Fruit fly (Drosophila melanogaster): ENCODE results near the gene CG13919.

CG13919 gene

dm6 chr3L:1644920-1645567, at the start of gene CG13919, which contains the start of gene alphaCOP (continued):
- TF ChIP-seq HLH4C (GFP tag; IDR thresholded peaks at IDR 0.05; ENCODE audit: partially characterized antibody) (no peak), CG4707 (GFP tag; optimal IDR thresholded peaks at IDR 0.05) (peak; percentile 92), Doc2 (GFP tag; IDR thresholded peaks at IDR 0.05) (peak; percentile 77), row (GFP tag; IDR thresholded peaks at IDR 0.05) (peak; percentile 99), hb (GFP tag; IDR thresholded peaks at IDR 0.05; ENCODE audit: partially characterized antibody) (no peak), CG9876 (GFP tag; optimal IDR thresholded peaks at IDR 0.05) (peak; percentile 59), CG16813 (GFP tag; IDR thresholded peaks at IDR 0.05; ENCODE audit: partially characterized antibody) (0 out of 3 replicates have a peak, but pooled peaks have one; percentile 9), CG12236 (GFP tag; optimal IDR thresholded peaks at IDR 0.05) (peak; percentile 85), Bgb (GFP tag; IDR thresholded peaks at IDR 0.05; ENCODE audit: partially characterized antibody) (no peak), CG10462 (GFP tag; optimal IDR thresholded peaks at IDR 0.05) (peak; percentile 97), trem (tag; optimal IDR thresholded peaks at IDR 0.05) (peak; percentile 92), Adf1 (GFP tag; IDR thresholded peaks at IDR 0.05) (peak; percentile 85), Jarid2 (GFP tag; optimal IDR thresholded peaks at IDR 0.05) (peak; percentile 11), CG14014 (GFP tag; IDR thresholded peaks at IDR 0.05) (peak; percentile 96), CG32767 (GFP tag; IDR thresholded peaks at IDR 0.05) (peak; percentile 98), HmgZ (tag; optimal IDR thresholded peaks at IDR 0.05) (peak; percentile 98), dpn (GFP tag; optimal IDR thresholded peaks at IDR 0.05) (peak; percentile 95 to 98), CG12299 (tag; optimal IDR thresholded peaks at IDR 0.05) (peak; percentile 92), ap (GFP tag; IDR thresholded peaks at IDR 0.05) (peak; percentile 97), chm (GFP tag; IDR thresholded peaks at IDR 0.05) (peak; percentile 98), Mrtf (GFP tag; IDR thresholded peaks at IDR 0.05) (peak; percentile 95), Fer1 (GFP tag; optimal IDR thresholded peaks at IDR 0.05) (peak; percentile 91), Gug (GFP tag; IDR thresholded peaks at IDR 0.05) (peak; percentile 90), sug (tag; optimal IDR thresholded peaks at IDR 0.05) (peak; percentile 94), CG30020 (tag; optimal IDR thresholded peaks at IDR 0.05) (peak; percentile 86), Abd-B (GFP tag; optimal IDR thresholded peaks at IDR 0.05) (peak; percentile 97), Spps (tag; optimal IDR thresholded peaks at IDR 0.05) (peak; percentile 91), al (GFP tag; IDR thresholded peaks at IDR 0.05) (peak; percentile 94), CG12104 (GFP tag; optimal IDR thresholded peaks at IDR 0.05) (peak; percentile 95), z (GFP tag; IDR thresholded peaks at IDR 0.05) (no peak), Deaf1 (tag; optimal IDR thresholded peaks at IDR 0.05) (peak; percentile 77), CG10267 (tag; optimal IDR thresholded peaks at IDR 0.05) (peak; percentile 100), pan (optimal IDR thresholded peaks at IDR 0.05) (no peak), pan (GFP tag; optimal IDR thresholded peaks at IDR 0.05 in 1 of 2, IDR thresholded peaks at IDR 0.05 in 1 of 2) (peak in 1 of 2 experiments; percentile 97), kay (GFP tag; optimal IDR thresholded peaks at IDR 0.05) (peak; percentile 91), bcd (GFP tag; optimal IDR thresholded peaks at IDR 0.05) (peak; percentile 96), so (GFP tag; IDR thresholded peaks at IDR 0.05) (peak; percentile 97), bsh (GFP tag; optimal IDR thresholded peaks at IDR 0.05) (peak; percentile 86 to 98), Xbp1 (GFP tag; optimal IDR thresholded peaks at IDR 0.05) (peak; percentile 99), CG8281 (tag; optimal IDR thresholded peaks at IDR 0.05) (peak; percentile 82), MESR4 (GFP tag; optimal IDR thresholded peaks at IDR 0.05) (peak; percentile 95), slbo (GFP tag; IDR thresholded peaks at IDR 0.05) (peak; percentile 99), CG6254 (GFP tag; optimal IDR thresholded peaks at IDR 0.05) (peak; percentile 88), CG9437 (GFP tag; optimal IDR thresholded peaks at IDR 0.05) (peak; percentile 94), Ravus (GFP tag; IDR thresholded peaks at IDR 0.05) (peak; percentile 77), CG3407 (GFP tag; optimal IDR thresholded peaks at IDR 0.05) (peak; percentile 92), dm (GFP tag; optimal IDR thresholded peaks at IDR 0.05) (peak; percentile 82), CG6683 (GFP tag; optimal IDR thresholded peaks at IDR 0.05) (peak; percentile 82), phol (tag; optimal IDR thresholded peaks at IDR 0.05) (peak; percentile 93), CG8765 (GFP tag; IDR thresholded peaks at IDR 0.05) (peak; percentile 94)
